Worm (Caenorhabditis elegans) whole organism, L1 larva: Measurements from ENCODE around the gene taf-8.

Source experiments
- C16A3.4 ChIP-seq: fragments of 150-350 bp; optimal IDR thresholded peaks from 2 replicates; lab custom pipeline; 2014; ENCODE audit warnings: missing biosample characterization, missing genetic modification characterization
- alr-1 ChIP-seq: fragments of 200-800 bp; sonication (Bioruptor generic); optimal IDR thresholded peaks from 2 replicates; lab custom pipeline; 2018; ENCODE audit warnings: borderline replicate concordance, mild to moderate bottlenecking, missing genetic modification characterization, missing compliant biosample characterization
- blmp-1 ChIP-seq: fragments of 150-350 bp; optimal IDR thresholded peaks from 2 replicates; lab custom pipeline; 2014; ENCODE audit warnings: missing biosample characterization, missing genetic modification characterization
- ceh-8 ChIP-seq: fragments of 200-800 bp; sonication (Bioruptor generic); optimal IDR thresholded peaks from 2 replicates; lab custom pipeline; 2018; ENCODE audit warnings: mild to moderate bottlenecking, missing genetic modification characterization, moderate library complexity, missing compliant biosample characterization
- ceh-82 ChIP-seq, 3 experiments: fragments of 150-350 bp in 1 of 3; sonication (generic microtip) in 2 of 3; optimal IDR thresholded peaks; 2 replicates each; lab custom pipeline; 2014 to 2017; ENCODE audit warnings: missing biosample characterization in 3 of 3, missing genetic modification characterization in 3 of 3
- dpl-1 ChIP-seq, 3 experiments: fragments of 150-350 bp in 2 of 3; sonication (generic microtip) in 1 of 3; optimal IDR thresholded peaks; 2 replicates each; lab custom pipeline; 2014 to 2017; ENCODE audit warnings: missing biosample characterization in 3 of 3, missing genetic modification characterization in 3 of 3, missing genetic modification reagents in 3 of 3
- dsc-1 ChIP-seq: sonication (generic microtip); optimal IDR thresholded peaks from 2 replicates; lab custom pipeline; 2016; ENCODE audit warnings: mild to moderate bottlenecking, missing genetic modification characterization, missing compliant biosample characterization
- efl-1 ChIP-seq, 4 experiments: fragments of 150-350 bp; optimal IDR thresholded peaks in 3 of 4; peaks in 1 of 4; 1 replicate in 1 of 4; 2 replicates in 3 of 4; lab custom pipeline; 2014; ENCODE audit warnings: missing biosample characterization in 2 of 4, missing genetic modification characterization in 2 of 4, missing genetic modification reagents in 2 of 4
- egl-13 ChIP-seq: sonication (generic microtip); optimal IDR thresholded peaks from 2 replicates; lab custom pipeline; 2016; ENCODE audit warnings: missing genotype, missing genetic modification reagents, missing genetic modification characterization, missing compliant biosample characterization
- elt-2 ChIP-seq: sonication (generic microtip); optimal IDR thresholded peaks from 2 replicates; lab custom pipeline; 2016; ENCODE audit warnings: missing genetic modification characterization, mild to moderate bottlenecking, inconsistent platforms, missing compliant biosample characterization, missing genetic modification reagents
- fkh-4 ChIP-seq: sonication (generic microtip); optimal IDR thresholded peaks from 2 replicates; lab custom pipeline; 2016; ENCODE audit warnings: missing compliant biosample characterization, missing genetic modification characterization, borderline replicate concordance
- grh-1 ChIP-seq: fragments of 200-800 bp; sonication (Bioruptor generic); IDR thresholded peaks from 2 replicates; pipeline ENCODE4 v1.3.6; 2022; ENCODE audit warnings: missing genetic modification reagents, missing genetic modification characterization, missing compliant biosample characterization
- hlh-17 ChIP-seq: fragments of 200-800 bp; sonication (Bioruptor generic); optimal IDR thresholded peaks from 2 replicates; lab custom pipeline; 2018; ENCODE audit warnings: missing genetic modification characterization, mild to moderate bottlenecking, missing compliant biosample characterization, moderate library complexity, borderline replicate concordance
- irx-1 ChIP-seq: sonication (generic microtip); optimal IDR thresholded peaks from 2 replicates; lab custom pipeline; 2016; ENCODE audit warnings: missing genetic modification characterization, missing compliant biosample characterization
- isw-1 ChIP-seq: fragments of 200-800 bp; sonication (Bioruptor generic); IDR thresholded peaks from 2 replicates; pipeline ENCODE4 v1.3.6; 2022; ENCODE audit warnings: missing genetic modification characterization, missing compliant biosample characterization
- jun-1 ChIP-seq: fragments of 150-350 bp; optimal IDR thresholded peaks from 2 replicates; lab custom pipeline; 2014; ENCODE audit warnings: missing biosample characterization, missing genetic modification reagents, missing genetic modification characterization
- lin-14 ChIP-seq: fragments of 200-800 bp; sonication (Bioruptor generic); optimal IDR thresholded peaks from 2 replicates; lab custom pipeline; 2018; ENCODE audit warnings: mild to moderate bottlenecking, missing genetic modification characterization, moderate library complexity, missing compliant biosample characterization
- lin-35 ChIP-seq, 2 experiments: fragments of 150-350 bp; optimal IDR thresholded peaks; 2 replicates each; lab custom pipeline; 2014; ENCODE audit warnings: missing biosample characterization in 2 of 2, missing genetic modification characterization in 2 of 2, missing genetic modification reagents in 2 of 2
- lin-39 ChIP-seq: fragments of 150-350 bp; optimal IDR thresholded peaks from 2 replicates; lab custom pipeline; 2014; ENCODE audit warnings: missing biosample characterization, missing genetic modification reagents, missing genetic modification characterization
- lsy-2 ChIP-seq, 2 experiments: fragments of 150-350 bp; optimal IDR thresholded peaks; 2 replicates each; lab custom pipeline; 2014; ENCODE audit warnings: missing biosample characterization in 2 of 2, missing genetic modification characterization in 2 of 2
- mab-9 ChIP-seq: fragments of 200-800 bp; sonication (Bioruptor generic); IDR thresholded peaks from 2 replicates; pipeline ENCODE4 v1.3.6; 2022; ENCODE audit warnings: missing genetic modification reagents, missing genetic modification characterization, missing compliant biosample characterization
- mdl-1 ChIP-seq, 2 experiments: fragments of 150-350 bp; optimal IDR thresholded peaks; 2 replicates each; lab custom pipeline; 2014 to 2017; ENCODE audit warnings: missing biosample characterization in 2 of 2, missing genetic modification characterization in 2 of 2, inconsistent platforms in 1 of 2
- nhr-19 ChIP-seq: fragments of 200-800 bp; sonication (Bioruptor generic); conservative IDR thresholded peaks from 2 replicates; pipeline ENCODE4 v1.3.6; 2022; ENCODE audit warnings: missing genetic modification characterization, missing compliant biosample characterization
- nhr-20 ChIP-seq: sonication (generic microtip); optimal IDR thresholded peaks from 2 replicates; lab custom pipeline; 2016; ENCODE audit warnings: mild to moderate bottlenecking, missing genetic modification characterization, missing compliant biosample characterization
- nhr-237 ChIP-seq: fragments of 150-350 bp; optimal IDR thresholded peaks from 2 replicates; lab custom pipeline; 2014; ENCODE audit warnings: missing biosample characterization, missing genetic modification characterization
- nhr-71 ChIP-seq: sonication (generic microtip); optimal IDR thresholded peaks from 2 replicates; lab custom pipeline; 2016; ENCODE audit warnings: mild to moderate bottlenecking, missing genetic modification characterization, moderate library complexity, missing compliant biosample characterization
- nhr-77 ChIP-seq: fragments of 150-350 bp; optimal IDR thresholded peaks from 2 replicates; lab custom pipeline; 2014; ENCODE audit warnings: missing biosample characterization, missing genetic modification characterization
- nhr-90 ChIP-seq: sonication (generic microtip); optimal IDR thresholded peaks from 2 replicates; lab custom pipeline; 2016; ENCODE audit warnings: mild to moderate bottlenecking, missing genetic modification characterization, missing compliant biosample characterization; ENCODE audit not compliant: poor library complexity
- pag-3 ChIP-seq: sonication (generic microtip); optimal IDR thresholded peaks from 2 replicates; lab custom pipeline; 2017; ENCODE audit warnings: missing genetic modification characterization, mild to moderate bottlenecking, missing compliant biosample characterization, antibody characterized with exemption, borderline replicate concordance; ENCODE audit not compliant: insufficient read depth
- pax-3 ChIP-seq: fragments of 200-800 bp; sonication (Bioruptor generic); optimal IDR thresholded peaks from 2 replicates; lab custom pipeline; 2018; ENCODE audit warnings: mild to moderate bottlenecking, missing genetic modification characterization, moderate library complexity, missing compliant biosample characterization
- rnt-1 ChIP-seq: sonication (generic microtip); optimal IDR thresholded peaks from 2 replicates; lab custom pipeline; 2016; ENCODE audit warnings: mild to moderate bottlenecking, missing genetic modification characterization, moderate library complexity, missing compliant biosample characterization
- snpc-4 ChIP-seq: fragments of 150-350 bp; optimal IDR thresholded peaks from 2 replicates; lab custom pipeline; 2014; ENCODE audit warnings: missing biosample characterization, missing genetic modification characterization
- snu-23 ChIP-seq: sonication (generic microtip); optimal IDR thresholded peaks from 2 replicates; lab custom pipeline; 2016; ENCODE audit warnings: missing genetic modification characterization, missing compliant biosample characterization
- sup-37 ChIP-seq: fragments of 200-800 bp; sonication (Bioruptor generic); optimal IDR thresholded peaks from 2 replicates; lab custom pipeline; 2018; ENCODE audit warnings: mild to moderate bottlenecking, missing genetic modification characterization, missing compliant biosample characterization
- swsn-7 ChIP-seq: sonication (generic microtip); optimal IDR thresholded peaks from 2 replicates; lab custom pipeline; 2016; ENCODE audit warnings: missing genetic modification characterization, missing compliant biosample characterization
- tbx-2 ChIP-seq: sonication (generic microtip); optimal IDR thresholded peaks from 2 replicates; lab custom pipeline; 2016; ENCODE audit warnings: missing genetic modification characterization, missing compliant biosample characterization
- unc-30 ChIP-seq: sonication (generic microtip); optimal IDR thresholded peaks from 2 replicates; lab custom pipeline; 2017; ENCODE audit warnings: missing biosample characterization, missing genetic modification characterization
- unc-86 ChIP-seq: sonication (generic microtip); optimal IDR thresholded peaks from 2 replicates; lab custom pipeline; 2016; ENCODE audit warnings: missing genetic modification characterization, missing compliant biosample characterization
- vab-15 ChIP-seq: sonication (generic microtip); optimal IDR thresholded peaks from 2 replicates; lab custom pipeline; 2017; ENCODE audit warnings: missing genotype, mild to moderate bottlenecking, missing genetic modification characterization, missing compliant biosample characterization
- ztf-11 ChIP-seq, 2 experiments: sonication (generic microtip); optimal IDR thresholded peaks; 2 replicates each; lab custom pipeline; 2016 to 2017; ENCODE audit warnings: missing genetic modification characterization in 2 of 2, missing biosample characterization in 1 of 2, missing compliant biosample characterization in 1 of 2

The taf-8 gene

ce11 chrII:9620616-9621015 is 48.5 kb upstream of the taf-8 start (continued):
- TF ChIP-seq ztf-11 (tag; optimal IDR thresholded peaks at IDR 0.05; lab: Kevin White, UChicago), result no peak
- no peak for TF ChIP-seq grh-1 (GFP tag; lab: Robert Waterston, UW)
- TF ChIP-seq lin-35 (GFP tag; optimal IDR thresholded peaks at IDR 0.05; lab: Kevin White, UChicago), result peak in 1 of 2 experiments; percentile 29
- TF ChIP-seq nhr-19, result no peak
- no peak for TF ChIP-seq egl-13
- no peak for TF ChIP-seq snpc-4 (tag; lab: Kevin White, UChicago)
- TF ChIP-seq mdl-1 (tag; optimal IDR thresholded peaks at IDR 0.05; lab: Kevin White, UChicago), result no peak
- TF ChIP-seq nhr-237 (tag; lab: Kevin White, UChicago), result no peak
- TF ChIP-seq mab-9 (GFP tag; lab: Robert Waterston, UW), result no peak
- TF ChIP-seq tbx-2 (tag; lab: Kevin White, UChicago), result peak; percentile 10
- no peak for TF ChIP-seq isw-1 (GFP tag; lab: Robert Waterston, UW)
- no peak for TF ChIP-seq dpl-1 (GFP tag; optimal IDR thresholded peaks at IDR 0.05; lab: Kevin White, UChicago)

ce11 chrII:9621121-9621520 is 48.0 kb upstream of the taf-8 start:
- peak; percentile 2 to 12 for TF ChIP-seq efl-1 (optimal IDR thresholded peaks at IDR 0.05; lab: Kevin White, UChicago)
- TF ChIP-seq efl-1 (GFP tag; optimal IDR thresholded peaks at IDR 0.05 in 1 of 2; lab: Kevin White, UChicago), result peak; percentile 17 to 92
- TF ChIP-seq lin-39 (tag; lab: Kevin White, UChicago), result peak; percentile 22
- peak; percentile 15 for TF ChIP-seq nhr-19
- peak in 1 of 2 experiments; percentile 0 for TF ChIP-seq lin-35 (GFP tag; optimal IDR thresholded peaks at IDR 0.05; lab: Kevin White, UChicago)
- no peak for TF ChIP-seq unc-30 (tag; lab: Kevin White, UChicago)
- peak; percentile 35 for TF ChIP-seq nhr-77 (tag; lab: Kevin White, UChicago)
- TF ChIP-seq ceh-8 (GFP tag; lab: Kevin White, UChicago), result no peak
- TF ChIP-seq lsy-2 (tag; optimal IDR thresholded peaks at IDR 0.05; lab: Kevin White, UChicago), result peak; percentile 19 to 55
- peak; percentile 52 for TF ChIP-seq nhr-71
- no peak for TF ChIP-seq hlh-17 (GFP tag; lab: Kevin White, UChicago)
- TF ChIP-seq elt-2, result no peak
- TF ChIP-seq nhr-90, result no peak
- peak; percentile 2 for TF ChIP-seq C16A3.4 (tag; lab: Kevin White, UChicago)
- no peak for TF ChIP-seq alr-1
- TF ChIP-seq sup-37 (GFP tag; lab: Kevin White, UChicago), result no peak
- peak; percentile 66 for TF ChIP-seq rnt-1 (tag; lab: Kevin White, UChicago)
- peak; percentile 48 for TF ChIP-seq pag-3
- no peak for TF ChIP-seq irx-1 (tag; lab: Kevin White, UChicago)
- TF ChIP-seq unc-86 (tag; lab: Kevin White, UChicago), result no peak
- TF ChIP-seq grh-1 (GFP tag; lab: Robert Waterston, UW), result no peak
- peak; percentile 10 for TF ChIP-seq swsn-7
- TF ChIP-seq snu-23, result peak; percentile 14
- no peak for TF ChIP-seq ceh-82 (tag; optimal IDR thresholded peaks at IDR 0.05; lab: Kevin White, UChicago)
- TF ChIP-seq fkh-4, result no peak
- peak; percentile 27 for TF ChIP-seq dsc-1 (tag; lab: Kevin White, UChicago)
- TF ChIP-seq lin-14 (GFP tag; lab: Kevin White, UChicago), result peak; percentile 48
- TF ChIP-seq pax-3, result no peak
- TF ChIP-seq jun-1 (tag; lab: Kevin White, UChicago), result no peak

ce11 chrII:9621913-9622348 is 47.2 kb upstream of the taf-8 start:
- TF ChIP-seq nhr-20 (tag; lab: Kevin White, UChicago), result peak; percentile 9
- no peak for TF ChIP-seq efl-1 (optimal IDR thresholded peaks at IDR 0.05; lab: Kevin White, UChicago)
- peak in 1 of 2 experiments; percentile 94 for TF ChIP-seq efl-1 (GFP tag; optimal IDR thresholded peaks at IDR 0.05 in 1 of 2; lab: Kevin White, UChicago)
- peak; percentile 23 for TF ChIP-seq blmp-1 (tag; lab: Kevin White, UChicago)
- TF ChIP-seq lin-14 (GFP tag; lab: Kevin White, UChicago), result peak; percentile 39
- TF ChIP-seq vab-15, result no peak
- peak in 1 of 2 experiments; percentile 74 for TF ChIP-seq mdl-1 (tag; optimal IDR thresholded peaks at IDR 0.05; lab: Kevin White, UChicago)
- TF ChIP-seq nhr-71, result peak; percentile 44
- TF ChIP-seq lin-35 (GFP tag; optimal IDR thresholded peaks at IDR 0.05; lab: Kevin White, UChicago), result peak in 1 of 2 experiments; percentile 40
- TF ChIP-seq grh-1 (GFP tag; lab: Robert Waterston, UW), result no peak
- no peak for TF ChIP-seq elt-2
